Worm (Caenorhabditis elegans) whole organism, L3 larva: ENCODE measurements around the gene F40F11.3.

Experiments
- mdl-1 ChIP-seq: fragments of 150-350 bp; optimal IDR thresholded peaks from 2 replicates; lab custom pipeline; 2014; ENCODE audit warnings: missing biosample characterization, missing genetic modification characterization
- nhr-11 ChIP-seq: fragments of 150-350 bp; optimal IDR thresholded peaks from 2 replicates; lab custom pipeline; 2014; ENCODE audit warnings: missing biosample characterization, missing genetic modification characterization
- nhr-12 ChIP-seq: fragments of 150-350 bp; optimal IDR thresholded peaks from 2 replicates; lab custom pipeline; 2014; ENCODE audit warnings: missing biosample characterization, missing genetic modification characterization
- skn-1 ChIP-seq: fragments of 150-350 bp; optimal IDR thresholded peaks from 2 replicates; lab custom pipeline; 2014; ENCODE audit warnings: missing biosample characterization, missing genetic modification characterization

DNA sequence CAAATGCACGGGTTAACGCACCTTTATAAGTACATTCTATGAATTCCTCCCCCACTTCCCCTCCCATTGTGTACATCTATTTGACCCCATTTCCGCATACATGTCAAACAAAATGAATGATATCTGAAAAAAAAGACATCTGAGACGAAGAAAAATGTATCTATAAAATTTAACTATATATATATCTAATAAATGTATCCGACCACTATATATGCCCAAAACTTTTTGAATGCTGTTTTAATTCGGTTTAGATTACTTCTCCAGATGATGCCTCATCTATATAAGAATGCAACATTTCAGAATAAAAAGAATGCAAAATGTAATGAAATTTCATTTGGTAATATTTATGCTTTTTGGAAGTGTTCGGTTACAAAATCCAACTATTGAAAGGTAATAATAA lies 15.3 kb downstream of the F40F11.3 start, which contains the start of gene rib-1:
- TF ChIP-seq skn-1 (tag; lab: Kevin White, UChicago) (no peak), nhr-11 (tag; lab: Kevin White, UChicago) (no peak), mdl-1 (tag; lab: Kevin White, UChicago) (no peak), nhr-12 (tag; lab: Kevin White, UChicago) (no peak)
